Worm (Caenorhabditis elegans): ENCODE results near the gene C13F10.7.

The C13F10.7 gene

ce11 chrV:7198403-7198802 is 24.6 kb downstream of the C13F10.7 start (continued):
- TF ChIP-seq sdz-12 (GFP tag; optimal IDR thresholded peaks at IDR 0.05) = peak; percentile 5
- TF ChIP-seq dmd-9 (GFP tag; IDR thresholded peaks at IDR 0.05) = no peak
- 0 out of 2 replicates have a peak, but pooled peaks have one; percentile 37 for TF ChIP-seq T26A8.4 (GFP tag; IDR thresholded peaks at IDR 0.05)
- no peak for TF ChIP-seq F49E8.2 (tag; optimal IDR thresholded peaks at IDR 0.05; ENCODE audit: borderline replicate concordance)
- no peak for TF ChIP-seq zip-2 (tag; optimal IDR thresholded peaks at IDR 0.05)
- 0 out of 2 replicates have a peak, but pooled peaks have one; percentile 10 for TF ChIP-seq nhr-42 (GFP tag; IDR thresholded peaks at IDR 0.05)
- TF ChIP-seq pha-4 (GFP tag; IDR thresholded peaks at IDR 0.05) = no peak; the same call in 1 of the 2 replicates
- TF ChIP-seq pha-4 (tag; optimal IDR thresholded peaks at IDR 0.05) = no peak
- TF ChIP-seq daf-12 (tag; optimal IDR thresholded peaks at IDR 0.05) = no peak
- no peak for TF ChIP-seq nhr-25 (tag; optimal IDR thresholded peaks at IDR 0.05; ENCODE audit: borderline replicate concordance, insufficient read depth)
- no peak for TF ChIP-seq Y75B8A.6 (GFP tag; IDR thresholded peaks at IDR 0.05)
- TF ChIP-seq nhr-48 (tag; optimal IDR thresholded peaks at IDR 0.05) = peak; percentile 14
- TF ChIP-seq unc-39 (tag; optimal IDR thresholded peaks at IDR 0.05) = no peak
- TF ChIP-seq fkh-10 (GFP tag; optimal IDR thresholded peaks at IDR 0.05) = no peak
- TF ChIP-seq dve-1 (tag; optimal IDR thresholded peaks at IDR 0.05; ENCODE audit: insufficient read depth) = peak; percentile 84
- TF ChIP-seq spr-3 (GFP tag; optimal IDR thresholded peaks at IDR 0.05) = no peak
- no peak for TF ChIP-seq spr-1 (tag; optimal IDR thresholded peaks at IDR 0.05)
- TF ChIP-seq lin-29 (GFP tag; IDR thresholded peaks at IDR 0.05) = no peak
- TF ChIP-seq F10B5.3 (tag; optimal IDR thresholded peaks at IDR 0.05) = peak; percentile 38
- no peak for TF ChIP-seq ceh-28 (tag; optimal IDR thresholded peaks at IDR 0.05)
- peak; percentile 63 for TF ChIP-seq pqm-1 (tag; optimal IDR thresholded peaks at IDR 0.05)
- TF ChIP-seq F26F4.8 (GFP tag; conservative IDR thresholded peaks at IDR 0.05) = no peak
- TF ChIP-seq T20F7.1 (GFP tag; optimal IDR thresholded peaks at IDR 0.05) = peak; percentile 41
- no peak for TF ChIP-seq lim-7 (GFP tag; IDR thresholded peaks at IDR 0.05)
- TF ChIP-seq duxl-1 (tag; optimal IDR thresholded peaks at IDR 0.05; ENCODE audit: poor library complexity) = peak; percentile 57
- no peak for TF ChIP-seq ceh-44 (GFP tag; IDR thresholded peaks at IDR 0.05)
- peak; percentile 39 for TF ChIP-seq nhr-77 (tag; optimal IDR thresholded peaks at IDR 0.05)
- no peak for TF ChIP-seq nhr-76 (tag; optimal IDR thresholded peaks at IDR 0.05)
- TF ChIP-seq fos-1 (tag; optimal IDR thresholded peaks at IDR 0.05) = no peak
- no peak for TF ChIP-seq ZK337.2 (GFP tag; IDR thresholded peaks at IDR 0.05)
- TF ChIP-seq lin-38 (GFP tag; IDR thresholded peaks at IDR 0.05) = peak; percentile 51; the same call in 1 of the 2 replicates
- no peak for TF ChIP-seq zfp-3 (GFP tag; conservative IDR thresholded peaks at IDR 0.05)
- no peak for TF ChIP-seq lin-39 (tag; optimal IDR thresholded peaks at IDR 0.05)
- peak; percentile 71 for TF ChIP-seq hlh-11 (tag; optimal IDR thresholded peaks at IDR 0.05)
- peak; percentile 73 for TF ChIP-seq dmd-6 (GFP tag; IDR thresholded peaks at IDR 0.05)
- TF ChIP-seq ceh-82 (tag; optimal IDR thresholded peaks at IDR 0.05) = no peak
- TF ChIP-seq ama-1 (optimal IDR thresholded peaks at IDR 0.05) = peak; percentile 83
- TF ChIP-seq egl-27 (tag; optimal IDR thresholded peaks at IDR 0.05) = no peak
- peak in 1 of 2 experiments; percentile 72 for TF ChIP-seq unc-62 (GFP tag; optimal IDR thresholded peaks at IDR 0.05 in 1 of 2)
- TF ChIP-seq unc-62 (tag; optimal IDR thresholded peaks at IDR 0.05) = no peak
- TF ChIP-seq Y48G9A.11 (GFP tag; IDR thresholded peaks at IDR 0.05) = peak; percentile 48

- TF ChIP-seq nhr-42 (GFP tag; IDR thresholded peaks at IDR 0.05) (0 out of 2 replicates have a peak, but pooled peaks have one; percentile 20), aly-2 (tag; optimal IDR thresholded peaks at IDR 0.05) (no peak), daf-19 (GFP tag; conservative IDR thresholded peaks at IDR 0.05) (no peak), snpc-1.2 (GFP tag; IDR thresholded peaks at IDR 0.05) (no peak), lim-7 (GFP tag; IDR thresholded peaks at IDR 0.05) (0 out of 2 replicates have a peak, but pooled peaks have one; percentile 49)
Measured at ce11 chrV:7197036-7197435, 26.0 kb downstream of the C13F10.7 start.

All from whole organism, L4 larva.